Fruit fly (Drosophila melanogaster): ENCODE measurements around the gene gdrd.

DNA sequence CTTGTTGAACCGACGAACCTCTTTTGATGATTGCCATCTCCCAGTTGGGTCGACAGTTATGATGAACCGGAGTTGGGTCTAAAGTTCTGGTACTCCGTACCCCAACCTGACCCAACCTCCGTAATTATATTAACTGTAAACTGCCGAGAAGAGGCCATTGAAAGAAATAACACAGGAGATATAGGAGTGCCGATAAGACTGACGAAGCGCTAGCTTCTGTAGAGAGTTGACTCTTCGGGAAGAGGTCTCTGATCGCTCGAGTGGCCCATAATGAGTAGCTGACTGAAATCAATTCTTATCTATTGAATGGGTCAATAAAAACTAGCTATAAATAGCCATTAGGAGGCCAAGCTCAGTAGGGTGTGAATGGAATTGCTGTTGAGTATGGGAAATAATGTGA lies 22.5 kb upstream of the gdrd start:
- TF ChIP-seq topi (GFP tag; optimal IDR thresholded peaks at IDR 0.05) (no peak), CG6808 (GFP tag; optimal IDR thresholded peaks at IDR 0.05) (no peak), Sox102F (GFP tag; optimal IDR thresholded peaks at IDR 0.05) (no peak)
